Fruit fly (Drosophila melanogaster): ENCODE measurements around the gene smg.

DNA sequence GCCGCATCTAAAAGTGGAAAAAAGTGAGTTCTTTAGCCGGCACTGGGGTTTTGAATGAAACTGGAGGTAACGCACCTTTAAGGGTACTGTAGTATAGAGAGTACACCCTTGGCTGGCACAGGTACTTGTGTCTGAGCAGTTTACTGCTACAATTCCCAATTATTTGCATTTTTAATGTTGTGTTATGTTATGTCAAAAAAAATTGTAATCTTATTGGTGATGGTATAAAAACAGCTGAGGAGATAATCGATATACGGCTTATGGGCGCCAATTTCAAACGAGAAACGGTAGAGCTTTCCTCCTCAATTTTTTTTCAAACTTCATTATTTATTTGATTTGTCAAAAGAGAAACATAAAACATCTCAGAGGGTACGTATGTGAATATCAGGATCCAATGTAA is 33.3 kb downstream of the smg start, which contains the start of gene ValRS-m:
- no peak for TF ChIP-seq Mio (GFP tag; optimal IDR thresholded peaks at IDR 0.05)
- TF ChIP-seq Dfd (GFP tag; optimal IDR thresholded peaks at IDR 0.05), result no peak
- TF ChIP-seq pan (optimal IDR thresholded peaks at IDR 0.05), result no peak
- no peak for TF ChIP-seq lola (GFP tag; optimal IDR thresholded peaks at IDR 0.05)
- TF ChIP-seq rgr (GFP tag; optimal IDR thresholded peaks at IDR 0.05), result no peak
- no peak for TF ChIP-seq usp (GFP tag; optimal IDR thresholded peaks at IDR 0.05)
- no peak for TF ChIP-seq br (GFP tag; optimal IDR thresholded peaks at IDR 0.05)
- TF ChIP-seq Abd-B (GFP tag; optimal IDR thresholded peaks at IDR 0.05), result no peak
- no peak for TF ChIP-seq dmrt93B (GFP tag; optimal IDR thresholded peaks at IDR 0.05)
